Worm (Caenorhabditis elegans) whole organism, L1 larva: Measurements from ENCODE around the gene sur-7.

Experiments used
- lin-13 ChIP-seq: fragments of 150-350 bp; optimal IDR thresholded peaks from 2 replicates; lab custom pipeline; 2014; ENCODE audit warnings: missing biosample characterization, missing genetic modification reagents, missing genetic modification characterization
- lin-35 ChIP-seq, 2 experiments: fragments of 150-350 bp; optimal IDR thresholded peaks; 2 replicates each; lab custom pipeline; 2014; ENCODE audit warnings: missing biosample characterization in 2 of 2, missing genetic modification characterization in 2 of 2, missing genetic modification reagents in 2 of 2
- lsy-2 ChIP-seq, 2 experiments: fragments of 150-350 bp; optimal IDR thresholded peaks; 2 replicates each; lab custom pipeline; 2014; ENCODE audit warnings: missing biosample characterization in 2 of 2, missing genetic modification characterization in 2 of 2
- pax-3 ChIP-seq: fragments of 200-800 bp; sonication (Bioruptor generic); optimal IDR thresholded peaks from 2 replicates; lab custom pipeline; 2018; ENCODE audit warnings: mild to moderate bottlenecking, missing genetic modification characterization, moderate library complexity, missing compliant biosample characterization
- unc-62 ChIP-seq: fragments of 150-350 bp; optimal IDR thresholded peaks from 2 replicates; lab custom pipeline; 2014; ENCODE audit warnings: missing biosample characterization, missing genetic modification reagents, missing genetic modification characterization
- vab-15 ChIP-seq: sonication (generic microtip); optimal IDR thresholded peaks from 2 replicates; lab custom pipeline; 2017; ENCODE audit warnings: missing genotype, mild to moderate bottlenecking, missing genetic modification characterization, missing compliant biosample characterization
- xbp-1 ChIP-seq: sonication (generic microtip); optimal IDR thresholded peaks from 2 replicates; lab custom pipeline; 2016; ENCODE audit warnings: missing genetic modification characterization, missing compliant biosample characterization

DNA sequence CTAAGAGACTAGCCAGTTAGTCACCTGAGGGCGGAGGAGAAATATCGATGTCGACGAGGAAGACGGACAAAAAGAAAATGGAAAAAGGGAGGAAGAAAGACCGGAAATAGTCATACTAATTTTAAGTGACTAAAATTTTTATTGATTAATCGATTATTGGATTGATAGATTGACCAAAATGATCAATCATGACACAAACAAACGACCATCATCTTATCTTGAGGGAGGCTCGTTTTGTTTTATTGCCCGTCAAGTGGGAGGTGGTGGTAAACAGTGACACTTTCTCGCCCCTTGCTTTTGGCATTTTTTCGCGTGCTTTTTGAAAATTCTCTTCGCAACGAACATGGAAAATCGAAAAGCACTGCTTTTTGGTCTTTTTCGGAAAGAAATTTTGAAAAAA lies 28.4 kb downstream of the sur-7 start:
- TF ChIP-seq unc-62 (GFP tag; lab: Kevin White, UChicago) (no peak), lin-35 (GFP tag; optimal IDR thresholded peaks at IDR 0.05; lab: Kevin White, UChicago) (peak in 1 of 2 experiments; percentile 38), vab-15 (tag; lab: Kevin White, UChicago) (no peak), pax-3 (tag; lab: Kevin White, UChicago) (no peak), xbp-1 (tag; lab: Kevin White, UChicago) (no peak), lsy-2 (tag; optimal IDR thresholded peaks at IDR 0.05; lab: Kevin White, UChicago) (no peak), lin-13 (GFP tag; lab: Kevin White, UChicago) (no peak)
